Worm (Caenorhabditis elegans): ENCODE results near the gene npp-1.

ce11 chrIV:9903608-9904007 is 45.3 kb downstream of the npp-1 start, which contains the start of gene best-13:
- no peak for TF ChIP-seq him-1 (tag; optimal IDR thresholded peaks at IDR 0.05)
- no peak for TF ChIP-seq dao-5 (tag; optimal IDR thresholded peaks at IDR 0.05)
